Fruit fly (Drosophila melanogaster) whole organism: ENCODE results near the gene Sec15.

Source experiments
- CG8478 ChIP-seq: fragments of >200 bp; optimal IDR thresholded peaks from 2 replicates; lab custom pipeline; 2018; ENCODE audit warnings: inconsistent platforms
- Dll ChIP-seq: fragments of >200 bp; optimal IDR thresholded peaks from 2 replicates; lab custom pipeline; 2017
- EcR ChIP-seq, 2 experiments: fragments of >200 bp; optimal IDR thresholded peaks; 2 replicates each; lab custom pipeline; 2017; ENCODE audit warnings: missing biosample characterization in 2 of 2, missing genetic modification characterization in 2 of 2, missing genetic modification reagents in 2 of 2
- pan ChIP-seq: fragments of >200 bp; optimal IDR thresholded peaks from 2 replicates; lab custom pipeline; 2017
- psq ChIP-seq: fragments of >200 bp; optimal IDR thresholded peaks from 2 replicates; lab custom pipeline; 2017
- usp ChIP-seq: fragments of >200 bp; optimal IDR thresholded peaks from 2 replicates; lab custom pipeline; 2017; ENCODE audit warnings: missing biosample characterization, missing genetic modification characterization, mixed read lengths

Gene Sec15

DNA sequence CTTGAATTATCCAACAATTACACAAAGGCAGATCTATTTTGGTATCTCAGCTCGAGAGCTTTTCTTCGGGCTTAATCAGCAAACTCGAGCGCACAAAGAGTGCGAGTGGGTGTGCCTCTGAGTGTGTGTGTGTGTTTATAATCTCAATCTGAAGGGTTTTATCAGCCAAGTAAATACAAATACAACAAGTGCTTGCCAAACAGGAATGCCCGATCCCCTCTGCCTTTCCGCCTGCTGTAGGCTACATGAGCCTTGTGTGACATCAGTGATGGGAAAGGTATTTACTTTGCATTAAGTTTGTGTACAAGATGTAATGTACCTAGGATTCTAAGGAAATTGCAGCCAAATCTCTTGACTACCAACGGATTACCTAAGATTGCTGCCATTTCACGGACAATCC lies 18.4 kb downstream of the Sec15 start:
- TF ChIP-seq EcR (GFP tag; optimal IDR thresholded peaks at IDR 0.05; lab: Kevin White, UChicago) (no peak), pan (lab: Kevin White, UChicago) (no peak), psq (lab: Kevin White, UChicago) (no peak), CG8478 (lab: Kevin White, UChicago) (no peak), usp (no peak), Dll (lab: Kevin White, UChicago) (no peak)

DNA sequence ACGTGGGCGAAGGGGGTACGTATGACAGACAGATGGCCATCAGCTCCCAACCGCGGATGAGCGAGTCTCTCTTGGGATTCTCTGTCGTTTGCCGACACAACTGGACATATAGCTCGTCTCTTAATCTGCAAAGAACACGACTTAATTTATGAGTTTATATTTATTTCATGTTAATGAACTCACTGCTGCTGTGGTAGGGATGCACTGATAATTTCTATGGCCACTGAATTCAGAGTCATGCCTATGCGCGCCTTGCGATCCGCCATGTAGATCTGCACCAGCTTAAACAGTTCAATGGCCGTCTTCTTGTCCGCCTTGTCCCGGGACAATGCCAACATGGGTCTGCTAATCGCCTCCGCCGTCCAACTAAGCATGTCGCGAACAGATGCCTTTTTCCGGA lies 22.8 kb downstream of the Sec15 start:
- TF ChIP-seq Dll (lab: Kevin White, UChicago): no peak
- no peak for TF ChIP-seq usp
- TF ChIP-seq EcR (GFP tag; optimal IDR thresholded peaks at IDR 0.05; lab: Kevin White, UChicago): no peak
- TF ChIP-seq pan (lab: Kevin White, UChicago): no peak
- no peak for TF ChIP-seq CG8478 (lab: Kevin White, UChicago)
- TF ChIP-seq psq (lab: Kevin White, UChicago): no peak

DNA sequence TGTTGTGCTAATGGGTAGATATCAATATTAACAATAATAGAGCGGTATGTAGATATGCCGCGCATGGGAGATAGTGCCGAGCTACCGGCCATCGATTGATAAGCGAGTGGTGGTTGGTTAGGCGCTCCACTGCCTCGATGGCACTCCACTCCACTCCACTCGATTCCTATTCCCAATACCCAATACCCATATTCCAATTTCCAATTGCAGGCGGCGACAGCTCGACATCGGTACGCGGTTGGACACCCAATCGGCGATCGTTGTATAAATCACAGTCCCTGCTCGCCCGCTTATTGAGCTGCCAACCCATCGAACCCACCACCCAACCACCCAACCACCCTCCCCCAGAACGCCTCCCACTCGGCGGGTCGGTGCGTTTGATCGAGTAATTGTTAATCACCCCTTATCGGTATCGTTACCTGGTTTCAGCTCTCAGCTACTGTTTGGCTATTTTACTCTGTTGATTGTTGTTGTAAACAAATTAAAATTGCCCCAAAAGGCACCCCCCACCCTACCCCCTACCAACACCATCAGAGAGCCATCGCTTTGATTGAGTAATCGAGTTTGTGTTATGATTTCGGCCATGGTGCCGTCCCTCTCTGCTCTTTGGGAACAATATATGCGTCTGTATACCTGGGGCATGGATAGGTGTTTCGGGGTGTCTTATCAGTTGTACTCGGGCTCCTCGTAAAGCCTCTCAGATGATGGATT lies 26.7 kb downstream of the Sec15 start, which contains the start of gene HHEX:
Gene HHEX, minus strand, starts transcription at position 51 of the 711 bp plus-strand sequence.
- no peak for TF ChIP-seq usp
- TF ChIP-seq EcR (GFP tag; optimal IDR thresholded peaks at IDR 0.05; lab: Kevin White, UChicago): no peak
- TF ChIP-seq pan (lab: Kevin White, UChicago): no peak

DNA sequence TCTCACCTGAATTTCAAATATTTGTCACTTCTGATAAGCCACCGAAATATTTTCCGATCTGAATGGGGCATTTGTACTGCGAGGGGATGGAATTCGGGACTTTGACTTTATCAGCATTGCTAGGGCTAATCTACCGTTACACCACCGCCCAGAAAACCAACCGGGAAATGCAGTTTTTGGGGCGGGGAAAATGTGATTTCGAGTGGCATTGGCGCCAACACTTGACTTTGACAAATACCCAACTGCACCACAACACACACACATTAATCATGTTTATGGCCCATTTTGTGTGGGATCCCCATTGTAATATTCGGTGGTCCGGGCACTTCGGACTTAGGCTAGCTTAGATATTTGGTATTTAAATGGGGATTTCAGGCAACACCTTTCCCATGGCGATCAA lies 28.8 kb downstream of the Sec15 start:
- no peak for TF ChIP-seq usp
- TF ChIP-seq psq (lab: Kevin White, UChicago): no peak
- no peak for TF ChIP-seq CG8478 (lab: Kevin White, UChicago)
- no peak for TF ChIP-seq EcR (GFP tag; optimal IDR thresholded peaks at IDR 0.05; lab: Kevin White, UChicago)
- no peak for TF ChIP-seq pan (lab: Kevin White, UChicago)
- no peak for TF ChIP-seq Dll (lab: Kevin White, UChicago)

DNA sequence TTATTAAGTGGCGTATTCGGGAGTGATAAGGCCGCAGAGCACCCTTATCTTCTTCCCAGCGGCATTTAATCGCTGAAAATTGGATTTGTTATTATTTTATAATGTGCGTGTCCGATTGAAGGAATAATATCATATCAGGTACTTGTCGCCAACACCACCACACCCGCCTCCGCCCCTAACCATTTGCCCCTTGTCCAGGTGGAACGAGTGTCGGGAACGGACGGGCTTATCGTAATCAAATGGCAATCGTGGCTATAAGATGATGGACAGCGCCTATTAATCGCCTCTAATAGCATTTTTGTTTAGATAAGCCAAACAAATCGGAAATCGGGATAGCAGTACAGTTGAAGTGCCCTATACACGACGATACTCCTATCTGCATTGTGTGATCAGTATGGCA lies 29.6 kb downstream of the Sec15 start:
- TF ChIP-seq Dll (lab: Kevin White, UChicago) (no peak), psq (lab: Kevin White, UChicago) (no peak), CG8478 (lab: Kevin White, UChicago) (no peak), EcR (GFP tag; optimal IDR thresholded peaks at IDR 0.05; lab: Kevin White, UChicago) (no peak), pan (lab: Kevin White, UChicago) (no peak), usp (no peak)

DNA sequence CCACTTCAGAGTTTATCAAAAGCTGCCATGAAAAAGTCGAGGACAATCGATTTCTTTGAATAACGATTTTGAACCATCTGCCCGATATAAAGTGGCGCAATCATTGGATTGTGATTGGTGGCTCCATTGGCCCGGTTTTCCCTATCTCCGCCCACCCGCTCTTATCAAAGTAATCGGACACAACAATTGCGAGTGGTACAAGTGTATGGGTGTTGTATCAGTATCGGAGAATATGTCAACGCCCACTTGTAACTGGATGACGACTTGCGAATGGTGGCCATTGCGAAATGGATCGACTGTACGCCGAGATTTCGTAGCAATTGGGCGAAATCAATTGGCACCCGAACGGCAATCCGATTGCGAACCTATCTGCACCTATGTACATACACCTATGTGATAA lies 30.2 kb downstream of the Sec15 start:
- no peak for TF ChIP-seq CG8478 (lab: Kevin White, UChicago)
- TF ChIP-seq EcR (GFP tag; optimal IDR thresholded peaks at IDR 0.05; lab: Kevin White, UChicago): no peak
- TF ChIP-seq Dll (lab: Kevin White, UChicago): no peak
- TF ChIP-seq pan (lab: Kevin White, UChicago): no peak
- no peak for TF ChIP-seq psq (lab: Kevin White, UChicago)
- no peak for TF ChIP-seq usp

DNA sequence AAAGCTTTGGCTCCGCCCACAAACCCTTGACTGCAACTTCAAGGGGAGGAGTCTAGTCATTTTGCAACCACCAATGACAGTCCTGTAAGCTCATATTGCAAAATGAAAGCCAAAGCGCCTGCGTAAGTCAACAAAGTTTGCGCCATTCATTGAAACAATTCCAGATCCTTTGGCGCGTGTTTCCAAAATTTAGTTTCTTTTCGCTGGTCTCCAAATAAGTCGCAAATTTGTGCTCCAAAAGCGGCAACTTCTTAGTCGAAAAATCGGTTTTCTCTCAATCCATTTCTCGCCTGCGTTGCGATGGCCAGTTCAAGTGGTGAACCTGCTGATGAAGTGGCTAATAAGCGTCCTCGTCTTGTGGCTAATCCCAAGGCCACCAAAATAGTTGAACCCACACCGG lies 34.1 kb downstream of the Sec15 start, which contains the start of gene dmrt93B:
Gene dmrt93B, plus strand, starts transcription at position 301 of the 400 bp plus-strand sequence.
- no peak for TF ChIP-seq CG8478 (lab: Kevin White, UChicago)
- no peak for TF ChIP-seq usp
- TF ChIP-seq EcR (GFP tag; optimal IDR thresholded peaks at IDR 0.05; lab: Kevin White, UChicago): no peak
- TF ChIP-seq pan (lab: Kevin White, UChicago): no peak
- no peak for TF ChIP-seq Dll (lab: Kevin White, UChicago)
- TF ChIP-seq psq (lab: Kevin White, UChicago): no peak

DNA sequence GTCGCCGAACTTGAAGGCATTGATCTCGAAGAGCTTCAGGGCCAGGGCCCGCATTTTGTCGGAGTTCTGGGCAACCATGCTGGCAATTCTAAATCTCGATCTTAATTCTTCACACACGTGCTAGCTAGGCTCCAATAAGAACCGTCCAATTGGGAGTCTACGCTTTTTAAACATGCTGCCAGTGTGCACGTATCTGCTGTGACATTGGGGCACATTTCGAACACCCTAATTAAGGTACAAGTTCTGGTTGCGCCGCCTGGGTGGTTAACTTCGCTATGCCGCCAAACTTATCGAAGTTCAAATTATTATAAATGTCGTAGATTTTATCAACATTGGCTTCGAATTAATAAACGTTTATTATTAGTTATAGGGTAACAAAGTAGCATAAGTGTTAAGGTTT lies 34.6 kb downstream of the Sec15 start, which contains the start of gene r-l:
Gene r-l, minus strand, starts transcription at position 179 of the 400 bp plus-strand sequence.
- TF ChIP-seq EcR (GFP tag; optimal IDR thresholded peaks at IDR 0.05; lab: Kevin White, UChicago) (no peak), usp (no peak), Dll (lab: Kevin White, UChicago) (no peak), psq (lab: Kevin White, UChicago) (no peak), pan (lab: Kevin White, UChicago) (no peak), CG8478 (lab: Kevin White, UChicago) (no peak)

DNA sequence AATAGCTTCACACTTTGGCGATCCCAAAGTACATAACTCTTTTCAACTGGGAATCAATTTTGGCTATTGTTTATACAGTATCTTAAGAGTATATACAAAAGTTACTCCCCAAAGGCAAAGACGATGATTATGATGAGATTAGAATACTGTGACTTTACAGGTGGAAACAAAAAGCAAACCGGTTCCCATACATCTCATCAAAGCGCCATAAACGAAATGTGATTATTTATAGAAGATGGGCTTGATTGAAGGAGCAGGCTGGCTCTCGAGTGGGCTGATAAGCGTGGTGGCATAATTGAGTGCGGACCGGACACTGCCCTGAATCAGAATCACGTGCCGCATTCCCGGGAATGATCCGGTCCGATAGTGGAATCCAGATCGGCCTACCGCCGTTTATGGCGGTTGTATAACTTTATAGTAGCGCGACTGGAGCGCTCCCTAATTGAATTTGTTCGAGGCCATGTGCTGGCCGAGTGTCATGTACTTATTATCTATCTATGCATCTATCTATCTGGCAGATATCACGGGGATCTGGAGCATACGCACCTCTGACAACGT lies 35.8 kb downstream of the Sec15 start:
- TF ChIP-seq Dll (lab: Kevin White, UChicago): no peak
- no peak for TF ChIP-seq CG8478 (lab: Kevin White, UChicago)
- TF ChIP-seq pan (lab: Kevin White, UChicago): no peak
- TF ChIP-seq usp: no peak
- TF ChIP-seq EcR (GFP tag; optimal IDR thresholded peaks at IDR 0.05; lab: Kevin White, UChicago): no peak
- no peak for TF ChIP-seq psq (lab: Kevin White, UChicago)

DNA sequence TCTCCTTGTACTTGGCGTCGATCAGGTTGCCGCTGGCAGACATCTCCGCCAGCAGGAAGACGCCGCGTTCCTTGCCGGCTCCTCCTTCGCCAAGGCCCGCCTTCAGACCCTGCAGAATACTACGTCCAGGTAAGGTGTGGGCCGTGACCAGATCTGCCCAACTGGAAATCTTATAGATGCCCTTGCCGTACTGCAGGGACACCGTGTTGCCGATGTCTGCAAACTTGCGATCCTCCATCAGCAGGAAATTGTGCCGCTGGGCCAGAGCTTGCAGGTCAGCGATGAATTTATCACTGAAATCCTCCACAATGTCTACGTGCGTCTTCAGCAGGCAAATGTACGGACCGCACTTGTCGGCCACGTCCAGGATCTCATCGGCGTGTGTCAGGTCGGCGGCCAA lies 36.5 kb downstream of the Sec15 start:
- no peak for TF ChIP-seq psq (lab: Kevin White, UChicago)
- no peak for TF ChIP-seq Dll (lab: Kevin White, UChicago)
- TF ChIP-seq usp: no peak
- TF ChIP-seq pan (lab: Kevin White, UChicago): no peak
- TF ChIP-seq EcR (GFP tag; optimal IDR thresholded peaks at IDR 0.05; lab: Kevin White, UChicago): no peak
- TF ChIP-seq CG8478 (lab: Kevin White, UChicago): no peak

DNA sequence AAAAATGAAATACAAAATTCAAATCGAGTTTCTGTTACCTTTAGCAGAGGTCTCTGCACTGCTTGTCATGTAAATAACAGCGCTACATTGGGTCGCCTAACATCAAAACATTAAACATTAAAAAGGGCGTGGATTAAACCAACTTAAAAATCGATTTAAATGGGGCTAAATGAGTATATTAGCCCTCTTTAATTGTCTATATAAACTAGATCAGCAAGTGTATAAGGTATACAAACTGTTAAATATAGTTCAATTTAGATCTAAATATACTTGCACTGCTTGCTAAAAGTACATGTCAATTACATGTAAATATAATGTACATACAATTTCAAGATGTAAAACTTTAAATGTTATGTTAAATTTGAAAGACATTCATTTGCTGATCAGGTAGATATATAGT lies 38.0 kb downstream of the Sec15 start:
- TF ChIP-seq EcR (GFP tag; optimal IDR thresholded peaks at IDR 0.05; lab: Kevin White, UChicago) (no peak), Dll (lab: Kevin White, UChicago) (no peak), usp (no peak), CG8478 (lab: Kevin White, UChicago) (no peak), psq (lab: Kevin White, UChicago) (no peak), pan (lab: Kevin White, UChicago) (no peak)

DNA sequence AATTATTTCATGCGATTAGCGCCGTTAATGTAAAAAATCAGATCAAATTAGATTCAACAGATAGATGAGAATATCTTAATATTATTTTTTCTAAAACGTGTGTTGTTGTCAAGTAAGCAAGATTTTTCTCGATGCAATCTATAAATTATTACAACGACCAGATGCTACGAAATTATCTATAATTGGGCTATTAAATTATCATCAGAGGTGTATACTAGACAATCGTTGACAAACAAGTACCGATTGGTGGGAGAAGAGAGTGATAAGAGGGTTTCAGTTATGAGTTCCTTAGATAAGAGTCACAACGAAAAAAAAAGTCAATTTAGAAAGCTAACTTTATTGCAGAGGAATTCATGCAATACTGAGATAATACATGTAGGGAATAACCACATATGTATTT lies 40.2 kb downstream of the Sec15 start:
- no peak for TF ChIP-seq usp
- TF ChIP-seq pan (lab: Kevin White, UChicago): no peak
- TF ChIP-seq EcR (GFP tag; optimal IDR thresholded peaks at IDR 0.05; lab: Kevin White, UChicago): no peak
- no peak for TF ChIP-seq Dll (lab: Kevin White, UChicago)
